Fruit fly (Drosophila melanogaster) whole organism, embryonic: ENCODE measurements around the gene CG2182.

Experiments
- CG11398 ChIP-seq: fragments of 200-800 bp; sonication (Bioruptor generic); optimal IDR thresholded peaks from 2 replicates; lab custom pipeline; 2016; ENCODE audit warnings: missing biosample characterization, missing genetic modification characterization
- CG18599 ChIP-seq: fragments of 200-800 bp; sonication (Bioruptor generic); optimal IDR thresholded peaks from 3 replicates; lab custom pipeline; 2017; ENCODE audit warnings: missing biosample characterization, missing genetic modification characterization, mild to moderate bottlenecking, moderate library complexity, missing genetic modification reagents
- Gug ChIP-seq: fragments of 200-800 bp; sonication (Bioruptor generic); IDR thresholded peaks from 4 replicates; pipeline ENCODE4 v1.3.6; 2022; ENCODE audit warnings: missing biosample characterization, missing genetic modification characterization
- HLHmδ ChIP-seq: fragments of 200-800 bp; sonication (Bioruptor generic); optimal IDR thresholded peaks from 2 replicates; lab custom pipeline; 2018; ENCODE audit warnings: missing biosample characterization, mild to moderate bottlenecking, missing genetic modification characterization, moderate library complexity
- Tbp ChIP-seq: fragments of >200 bp; optimal IDR thresholded peaks from 2 replicates; lab custom pipeline; 2018; ENCODE audit warnings: missing biosample characterization, missing genetic modification characterization
- bcd ChIP-seq: fragments of 200-800 bp; sonication (Bioruptor generic); optimal IDR thresholded peaks from 2 replicates; lab custom pipeline; 2017; ENCODE audit warnings: missing biosample characterization, mild to moderate bottlenecking, missing genetic modification characterization
- dati ChIP-seq: fragments of 200-800 bp; sonication (Bioruptor generic); IDR thresholded peaks from 2 replicates; pipeline ENCODE4 v1.3.6; 2022; ENCODE audit warnings: missing biosample characterization, missing genetic modification characterization
- otp ChIP-seq: fragments of 200-800 bp; sonication (Bioruptor generic); IDR thresholded peaks from 3 replicates; pipeline ENCODE4, ENCODE4 v1.3.6; 2022; ENCODE audit warnings: missing biosample characterization, missing genetic modification characterization
- pros ChIP-seq: fragments of 200-800 bp; sonication (Bioruptor generic); optimal IDR thresholded peaks from 3 replicates; lab custom pipeline; 2019; ENCODE audit warnings: missing biosample characterization, mild to moderate bottlenecking, missing genetic modification characterization, moderate library complexity
- trem ChIP-seq: fragments of 200-800 bp; optimal IDR thresholded peaks from 3 replicates; lab custom pipeline; 2019; ENCODE audit warnings: missing biosample characterization, mild to moderate bottlenecking, missing genetic modification characterization, moderate library complexity

DNA sequence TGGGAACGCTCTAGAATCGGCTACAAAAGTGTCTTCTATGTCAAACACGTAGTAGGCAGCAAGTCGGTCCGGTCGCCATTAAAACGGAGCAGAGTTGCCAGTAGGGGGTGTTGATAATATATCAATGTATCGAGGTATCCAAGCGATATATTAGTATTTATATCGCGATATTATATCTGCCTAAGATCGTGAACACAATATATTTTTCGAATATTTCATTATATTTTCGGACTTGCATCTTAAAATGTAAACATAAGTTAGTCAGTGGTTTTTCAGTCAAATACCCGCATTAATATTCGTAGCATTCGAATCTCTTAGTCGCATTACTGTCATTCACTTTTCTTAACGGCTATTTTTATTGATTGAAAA lies at the start of gene CG2182:
- TF ChIP-seq HLHmδ (GFP tag; lab: Kevin White, UChicago): no peak
- TF ChIP-seq bcd (GFP tag; lab: Kevin White, UChicago): no peak
- TF ChIP-seq Gug (GFP tag; lab: Robert Waterston, UW): no peak; the same call in 3 of the 4 replicates
- TF ChIP-seq dati (GFP tag; lab: Robert Waterston, UW): no peak
- TF ChIP-seq otp (GFP tag; lab: Robert Waterston, UW): no peak
- TF ChIP-seq pros (GFP tag; lab: Kevin White, UChicago): no peak
- TF ChIP-seq CG11398 (GFP tag; lab: Kevin White, UChicago): no peak
- peak; percentile 18 for TF ChIP-seq CG18599 (GFP tag; lab: Kevin White, UChicago)
- peak; percentile 33 for TF ChIP-seq trem (tag; lab: Kevin White, UChicago)
- TF ChIP-seq Tbp (GFP tag; lab: Kevin White, UChicago): no peak
